Fruit fly (Drosophila melanogaster): Measurements from ENCODE around the gene CheA7a.

DNA sequence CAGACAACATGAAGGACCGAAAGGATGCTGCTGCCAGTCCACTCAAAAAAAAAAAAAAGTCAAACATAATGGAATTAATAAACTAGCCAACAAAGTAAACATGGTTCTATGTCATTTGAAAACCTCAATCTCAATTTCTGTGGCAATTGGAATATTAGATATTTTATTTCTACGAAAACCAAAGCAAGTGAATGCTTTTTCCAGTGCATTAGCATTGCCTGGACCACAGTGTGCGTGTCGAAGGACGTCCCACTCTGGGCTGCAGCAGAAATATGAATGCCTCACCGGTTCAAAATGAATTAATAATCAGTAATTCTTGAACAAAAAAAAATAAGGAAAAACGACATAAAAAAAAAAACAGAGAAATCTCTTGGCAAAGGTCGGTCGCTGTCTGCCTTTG, 5.5 kb upstream of the CheA7a start:
- no peak for TF ChIP-seq CG9139 (GFP tag; optimal IDR thresholded peaks at IDR 0.05)
- TF ChIP-seq CG16779 (tag; optimal IDR thresholded peaks at IDR 0.05), result no peak
- no peak for TF ChIP-seq CG11294 (GFP tag; IDR thresholded peaks at IDR 0.05)
- no peak for TF ChIP-seq achi (GFP tag; optimal IDR thresholded peaks at IDR 0.05)
